Worm (Caenorhabditis elegans) whole organism, L3 larva: ENCODE measurements around the gene ess-2.

Experiments
- ama-1 ChIP-seq: fragments of 150-350 bp; optimal IDR thresholded peaks from 2 replicates; lab custom pipeline; 2018
- ceh-16 ChIP-seq: sonication (generic microtip); optimal IDR thresholded peaks from 2 replicates; lab custom pipeline; 2017; ENCODE audit warnings: missing biosample characterization, missing genetic modification characterization
- ceh-28 ChIP-seq: fragments of 150-350 bp; optimal IDR thresholded peaks from 2 replicates; lab custom pipeline; 2014; ENCODE audit warnings: missing biosample characterization, missing genetic modification reagents, missing genetic modification characterization
- ceh-82 ChIP-seq: fragments of 150-350 bp; optimal IDR thresholded peaks from 2 replicates; lab custom pipeline; 2014; ENCODE audit warnings: missing biosample characterization, missing genetic modification characterization
- ceh-9 ChIP-seq: sonication (generic microtip); optimal IDR thresholded peaks from 2 replicates; lab custom pipeline; 2018; ENCODE audit warnings: missing biosample characterization, missing genetic modification characterization
- daf-12 ChIP-seq: fragments of 150-350 bp; optimal IDR thresholded peaks from 2 replicates; lab custom pipeline; 2014; ENCODE audit warnings: missing biosample characterization, missing genetic modification reagents, missing genetic modification characterization
- egl-27 ChIP-seq: sonication (generic microtip); optimal IDR thresholded peaks from 4 replicates; lab custom pipeline; 2017; ENCODE audit warnings: missing biosample characterization, missing genetic modification reagents, missing genetic modification characterization
- egl-5 ChIP-seq: fragments of 150-350 bp; optimal IDR thresholded peaks from 2 replicates; lab custom pipeline; 2017; ENCODE audit warnings: missing biosample characterization, missing genetic modification reagents, missing genetic modification characterization, inconsistent platforms
- elt-2 ChIP-seq: sonication (generic microtip); optimal IDR thresholded peaks from 2 replicates; lab custom pipeline; 2016; ENCODE audit warnings: missing genetic modification reagents, mild to moderate bottlenecking, missing genetic modification characterization, missing compliant biosample characterization
- elt-3 ChIP-seq, 3 experiments: fragments of 150-350 bp in 1 of 3; sonication (generic microtip) in 2 of 3; optimal IDR thresholded peaks; 2 replicates in 2 of 3; 4 replicates in 1 of 3; lab custom pipeline; 2014 to 2017; ENCODE audit warnings: missing biosample characterization in 3 of 3, missing genetic modification characterization in 3 of 3
- eor-1 ChIP-seq, 2 experiments: fragments of 150-350 bp; optimal IDR thresholded peaks; 2 replicates each; lab custom pipeline; 2014 to 2018; ENCODE audit warnings: missing biosample characterization in 2 of 2, missing genetic modification characterization in 2 of 2
- fkh-10 ChIP-seq: sonication (generic microtip); optimal IDR thresholded peaks from 2 replicates; lab custom pipeline; 2017; ENCODE audit warnings: missing biosample characterization, missing genetic modification reagents, missing genetic modification characterization
- fos-1 ChIP-seq: fragments of 150-350 bp; optimal IDR thresholded peaks from 2 replicates; lab custom pipeline; 2014; ENCODE audit warnings: missing biosample characterization, missing genetic modification characterization
- hmg-11 ChIP-seq: sonication (generic microtip); optimal IDR thresholded peaks from 2 replicates; lab custom pipeline; 2016; ENCODE audit warnings: missing genetic modification characterization, missing compliant biosample characterization
- jun-1 ChIP-seq: fragments of 150-350 bp; optimal IDR thresholded peaks from 2 replicates; lab custom pipeline; 2014; ENCODE audit warnings: missing biosample characterization, missing genetic modification reagents, missing genetic modification characterization
- lin-15B ChIP-seq: fragments of 150-350 bp; optimal IDR thresholded peaks from 2 replicates; lab custom pipeline; 2014; ENCODE audit warnings: missing biosample characterization, missing genetic modification characterization
- lin-39 ChIP-seq: fragments of 150-350 bp; optimal IDR thresholded peaks from 2 replicates; lab custom pipeline; 2018; ENCODE audit warnings: missing biosample characterization, missing genetic modification reagents, missing genetic modification characterization
- lsy-12 ChIP-seq: sonication (generic microtip); optimal IDR thresholded peaks from 2 replicates; lab custom pipeline; 2016; ENCODE audit warnings: mild to moderate bottlenecking, missing genetic modification characterization, missing compliant biosample characterization
- mml-1 ChIP-seq: fragments of 150-350 bp; sonication (generic microtip); optimal IDR thresholded peaks from 3 replicates; lab custom pipeline; 2014; ENCODE audit warnings: missing biosample characterization, missing genetic modification characterization
- nfya-1 ChIP-seq: sonication (generic microtip); optimal IDR thresholded peaks from 2 replicates; lab custom pipeline; 2017; ENCODE audit warnings: missing genetic modification characterization, mild to moderate bottlenecking, missing compliant biosample characterization, antibody characterized with exemption, moderate library complexity; ENCODE audit not compliant: insufficient read depth
- nhr-11 ChIP-seq: fragments of 150-350 bp; optimal IDR thresholded peaks from 2 replicates; lab custom pipeline; 2014; ENCODE audit warnings: missing biosample characterization, missing genetic modification characterization
- nhr-23 ChIP-seq: fragments of 150-350 bp; optimal IDR thresholded peaks from 2 replicates; lab custom pipeline; 2014; ENCODE audit warnings: missing biosample characterization, missing genetic modification reagents, missing genetic modification characterization
- nhr-237 ChIP-seq: fragments of 150-350 bp; optimal IDR thresholded peaks from 2 replicates; lab custom pipeline; 2014; ENCODE audit warnings: missing biosample characterization, missing genetic modification characterization
- nhr-25 ChIP-seq: sonication (generic microtip); optimal IDR thresholded peaks from 2 replicates; lab custom pipeline; 2017; ENCODE audit warnings: missing biosample characterization, missing genetic modification characterization
- nhr-28 ChIP-seq: fragments of 150-350 bp; optimal IDR thresholded peaks from 2 replicates; lab custom pipeline; 2014; ENCODE audit warnings: missing biosample characterization, missing genetic modification characterization
- nhr-43 ChIP-seq: sonication (generic microtip); optimal IDR thresholded peaks from 2 replicates; lab custom pipeline; 2016; ENCODE audit warnings: mild to moderate bottlenecking, missing genetic modification characterization, missing compliant biosample characterization; ENCODE audit not compliant: poor library complexity, severe bottlenecking
- nhr-67 ChIP-seq: fragments of 150-350 bp; optimal IDR thresholded peaks from 2 replicates; lab custom pipeline; 2014; ENCODE audit warnings: missing biosample characterization, missing genetic modification characterization
- nhr-76 ChIP-seq: fragments of 150-350 bp; sonication (generic microtip); optimal IDR thresholded peaks from 5 replicates; lab custom pipeline; 2014; ENCODE audit warnings: missing biosample characterization, missing genetic modification characterization
- nhr-77 ChIP-seq: fragments of 150-350 bp; optimal IDR thresholded peaks from 2 replicates; lab custom pipeline; 2014; ENCODE audit warnings: missing biosample characterization, missing genetic modification characterization
- pha-4 ChIP-seq: fragments of 150-350 bp; optimal IDR thresholded peaks from 2 replicates; lab custom pipeline; 2014; ENCODE audit warnings: missing biosample characterization, missing genetic modification reagents, missing genetic modification characterization
- sea-2 ChIP-seq: fragments of 150-350 bp; sonication (generic microtip); optimal IDR thresholded peaks from 4 replicates; lab custom pipeline; 2014; ENCODE audit warnings: missing biosample characterization, missing genetic modification reagents, missing genetic modification characterization
- snpc-4 ChIP-seq: fragments of 150-350 bp; optimal IDR thresholded peaks from 2 replicates; lab custom pipeline; 2014; ENCODE audit warnings: missing biosample characterization, missing genetic modification characterization
- tbx-2 ChIP-seq: sonication (generic microtip); optimal IDR thresholded peaks from 2 replicates; lab custom pipeline; 2016; ENCODE audit warnings: mild to moderate bottlenecking, missing genetic modification characterization, missing compliant biosample characterization
- unc-62 ChIP-seq: fragments of 150-350 bp; sonication (generic microtip); optimal IDR thresholded peaks from 4 replicates; lab custom pipeline; 2014; ENCODE audit warnings: missing biosample characterization, missing genetic modification reagents, missing genetic modification characterization
- zag-1 ChIP-seq: fragments of 150-350 bp; optimal IDR thresholded peaks from 2 replicates; lab custom pipeline; 2014; ENCODE audit warnings: missing biosample characterization, missing genetic modification characterization
- ztf-11 ChIP-seq: fragments of 150-350 bp; optimal IDR thresholded peaks from 2 replicates; lab custom pipeline; 2014; ENCODE audit warnings: missing biosample characterization, missing genetic modification characterization
- ztf-4 ChIP-seq: fragments of 150-350 bp; optimal IDR thresholded peaks from 2 replicates; lab custom pipeline; 2014; ENCODE audit warnings: missing biosample characterization, missing genetic modification characterization

ess-2 gene

ce11 chrIII:8490254-8490653 is at the start of gene ess-2, which contains the start of gene F42H10.2:
ess-2 (minus strand) TSS chrIII:8490352.
F42H10.2 (plus strand) TSS chrIII:8490620.
- TF ChIP-seq nhr-28 = no peak
- TF ChIP-seq lin-15B (tag; lab: Kevin White, UChicago) = peak; percentile 87
- no peak for TF ChIP-seq ceh-28 (tag; lab: Kevin White, UChicago)
- no peak for TF ChIP-seq zag-1 (tag; lab: Kevin White, UChicago)
- peak; percentile 15 for TF ChIP-seq nhr-25 (tag; lab: Kevin White, UChicago)
- TF ChIP-seq nhr-23 (tag; lab: Kevin White, UChicago) = peak; percentile 50
- peak; percentile 76 for TF ChIP-seq pha-4 (tag; lab: Kevin White, UChicago)
- TF ChIP-seq hmg-11 (tag; lab: Kevin White, UChicago) = peak; percentile 23
- TF ChIP-seq nhr-237 (tag; lab: Kevin White, UChicago) = no peak
- TF ChIP-seq lin-39 (tag; lab: Kevin White, UChicago) = no peak
- no peak for TF ChIP-seq unc-62 (GFP tag; lab: Kevin White, UChicago)
- peak; percentile 1 for TF ChIP-seq snpc-4 (tag; lab: Kevin White, UChicago)
- peak; percentile 67 for TF ChIP-seq nfya-1 (tag; lab: Kevin White, UChicago)
- no peak for TF ChIP-seq nhr-76 (tag; lab: Kevin White, UChicago)

DNA sequence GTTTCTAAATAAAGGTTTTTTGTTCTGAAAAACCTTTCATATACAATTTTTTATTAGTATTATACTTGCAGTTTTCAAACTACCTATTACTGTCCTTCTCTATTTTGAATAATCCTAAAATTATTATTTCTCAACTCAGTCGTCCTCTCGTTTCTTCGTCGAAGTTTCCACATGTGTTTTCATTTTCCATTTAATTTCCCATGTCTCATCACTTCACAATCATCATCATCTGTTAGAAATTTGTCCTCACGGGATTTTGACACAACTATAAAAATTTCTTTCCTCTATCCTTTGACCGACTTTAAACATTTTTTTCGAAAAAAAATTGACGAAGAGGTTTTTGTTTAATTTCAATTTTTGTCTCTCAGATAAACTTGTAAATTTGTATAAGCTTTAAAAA is 45.3 kb upstream of the ess-2 start:
- TF ChIP-seq nhr-25 (tag; lab: Kevin White, UChicago) (no peak), pha-4 (tag; lab: Kevin White, UChicago) (no peak), lsy-12 (tag; lab: Kevin White, UChicago) (no peak), mml-1 (no peak), elt-3 (tag; optimal IDR thresholded peaks at IDR 0.05; lab: Kevin White, UChicago) (no peak), nhr-11 (tag; lab: Kevin White, UChicago) (no peak), elt-2 (tag; lab: Kevin White, UChicago) (no peak), sea-2 (GFP tag; lab: Kevin White, UChicago) (no peak), tbx-2 (no peak), ztf-11 (no peak), ztf-4 (no peak), fos-1 (tag; lab: Kevin White, UChicago) (no peak)

DNA sequence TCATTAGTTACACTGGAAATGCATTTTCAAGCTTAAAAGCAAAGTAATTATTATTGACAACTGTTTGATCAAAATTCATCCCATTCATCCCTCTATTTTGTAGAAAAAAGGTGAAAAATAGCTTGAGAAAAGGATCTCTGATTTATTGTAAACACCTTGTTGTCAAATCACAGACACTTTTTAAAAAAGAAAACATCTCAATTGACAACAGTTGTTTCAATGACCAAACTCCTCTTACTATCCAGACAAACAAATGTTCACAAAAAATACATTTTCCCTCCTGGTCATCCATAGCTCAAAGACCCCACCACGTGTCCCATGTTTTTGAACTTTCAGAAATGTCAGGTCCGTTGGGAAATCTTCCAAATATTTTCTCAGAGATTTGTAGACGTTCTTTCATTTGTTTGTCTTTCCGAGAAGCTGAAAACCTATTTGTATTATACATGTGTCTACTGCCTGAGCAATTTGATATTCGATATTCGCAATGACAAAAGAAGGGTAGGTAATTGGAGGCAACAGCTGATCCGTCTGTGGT is 44.6 kb upstream of the ess-2 start, which contains the start of gene trp-1:
Gene trp-1, plus strand, starts transcription at position 485 of the 535 bp plus-strand sequence.
- TF ChIP-seq nhr-43 (no peak), ceh-9 (tag; lab: Kevin White, UChicago) (no peak), jun-1 (no peak), nhr-67 (tag; lab: Kevin White, UChicago) (no peak), ama-1 (lab: Kevin White, UChicago) (no peak), fkh-10 (no peak), mml-1 (no peak), ceh-16 (no peak), nfya-1 (tag; lab: Kevin White, UChicago) (no peak), eor-1 (tag; optimal IDR thresholded peaks at IDR 0.05; lab: Kevin White, UChicago) (no peak), pha-4 (tag; lab: Kevin White, UChicago) (no peak), lsy-12 (tag; lab: Kevin White, UChicago) (no peak), lin-39 (tag; lab: Kevin White, UChicago) (no peak), egl-5 (tag; lab: Kevin White, UChicago) (no peak), hmg-11 (tag; lab: Kevin White, UChicago) (no peak)

DNA sequence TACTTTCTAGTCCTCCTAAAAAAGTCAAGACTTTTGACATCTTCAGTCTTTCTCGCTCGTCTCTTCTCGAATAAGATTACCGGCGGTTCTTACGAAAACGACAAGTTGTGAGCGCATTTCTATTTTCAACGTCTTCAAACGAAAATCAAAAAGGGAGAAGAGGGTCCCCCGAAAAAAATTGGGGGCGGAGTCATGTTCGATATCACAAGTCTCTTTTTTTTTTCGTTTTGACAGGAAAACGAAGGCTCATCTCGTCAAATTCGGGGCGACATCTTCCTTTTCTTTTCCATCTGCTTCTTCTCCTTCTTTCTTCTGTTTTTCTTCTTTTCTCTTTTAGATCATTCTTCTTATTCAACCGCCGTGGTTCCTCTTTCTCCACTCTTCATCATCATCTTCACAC is 43.7 kb upstream of the ess-2 start:
- TF ChIP-seq fkh-10 (peak; percentile 72), ztf-4 (no peak)

DNA sequence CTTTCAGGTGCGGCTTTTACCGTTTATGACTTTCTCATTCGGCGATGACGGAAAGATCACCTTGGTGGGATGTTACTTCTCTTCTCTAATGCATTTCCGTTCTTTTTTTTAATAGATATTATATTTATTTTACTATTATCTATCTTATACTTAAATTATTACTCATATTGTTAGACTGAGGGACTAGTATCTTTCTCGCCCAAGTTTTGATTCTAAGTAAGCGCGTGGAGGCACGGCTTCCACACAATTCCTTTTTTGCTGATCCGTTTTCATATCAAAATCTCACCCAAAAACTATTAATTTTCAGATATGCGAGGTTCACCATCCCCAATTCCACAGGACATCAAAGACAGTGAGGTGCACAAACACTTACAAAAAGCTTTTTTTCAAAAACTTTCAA is 39.6 kb upstream of the ess-2 start, which contains the start of gene ZC21.10:
Gene ZC21.10, plus strand, starts transcription at position 301 of the 400 bp plus-strand sequence.
- TF ChIP-seq nhr-23 (tag; lab: Kevin White, UChicago) = no peak
- no peak for TF ChIP-seq jun-1
- TF ChIP-seq nhr-237 (tag; lab: Kevin White, UChicago) = no peak
- TF ChIP-seq nhr-67 (tag; lab: Kevin White, UChicago) = no peak
- TF ChIP-seq nhr-76 (tag; lab: Kevin White, UChicago) = no peak
- TF ChIP-seq lin-15B (tag; lab: Kevin White, UChicago) = no peak
- TF ChIP-seq ztf-11 = no peak
- no peak for TF ChIP-seq sea-2 (GFP tag; lab: Kevin White, UChicago)
- TF ChIP-seq daf-12 = no peak
- no peak for TF ChIP-seq nhr-11 (tag; lab: Kevin White, UChicago)
- TF ChIP-seq tbx-2 = no peak
- TF ChIP-seq lsy-12 (tag; lab: Kevin White, UChicago) = no peak
- no peak for TF ChIP-seq eor-1 (tag; optimal IDR thresholded peaks at IDR 0.05; lab: Kevin White, UChicago)
- TF ChIP-seq fkh-10 = no peak
- TF ChIP-seq nhr-25 (tag; lab: Kevin White, UChicago) = no peak
- TF ChIP-seq ceh-82 = no peak
- no peak for TF ChIP-seq egl-27 (tag; lab: Kevin White, UChicago)
- TF ChIP-seq snpc-4 (tag; lab: Kevin White, UChicago) = no peak
- TF ChIP-seq nhr-28 = no peak
- TF ChIP-seq nhr-77 (tag; lab: Kevin White, UChicago) = no peak
